Worm (Caenorhabditis elegans): ENCODE data around the gene srx-133.

Gene srx-133

DNA sequence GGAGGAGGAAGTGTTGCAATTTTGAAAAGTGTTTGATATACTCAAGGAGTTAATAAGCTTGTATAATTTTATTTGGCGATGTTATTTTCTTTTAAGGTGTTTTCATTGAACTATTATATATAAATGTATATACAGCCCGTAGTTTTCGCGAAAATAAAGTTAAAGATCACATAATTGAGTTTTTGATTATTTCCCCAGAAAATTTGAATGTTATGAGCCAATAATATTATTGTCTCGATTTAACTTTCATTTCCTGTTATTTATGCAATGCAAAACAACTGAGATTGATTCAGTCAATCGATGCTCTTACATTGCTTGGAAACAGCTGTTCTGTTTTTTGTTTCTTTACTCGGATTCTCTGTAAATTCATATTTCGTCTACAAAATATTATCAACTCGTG lies at the start of gene srx-133:
Gene srx-133, plus strand, starts transcription at position 301 of the 400 bp plus-strand sequence.
- peak; percentile 48 for TF ChIP-seq aha-1 (tag)
- TF ChIP-seq daf-12 (tag; optimal IDR thresholded peaks at IDR 0.05): no peak

DNA sequence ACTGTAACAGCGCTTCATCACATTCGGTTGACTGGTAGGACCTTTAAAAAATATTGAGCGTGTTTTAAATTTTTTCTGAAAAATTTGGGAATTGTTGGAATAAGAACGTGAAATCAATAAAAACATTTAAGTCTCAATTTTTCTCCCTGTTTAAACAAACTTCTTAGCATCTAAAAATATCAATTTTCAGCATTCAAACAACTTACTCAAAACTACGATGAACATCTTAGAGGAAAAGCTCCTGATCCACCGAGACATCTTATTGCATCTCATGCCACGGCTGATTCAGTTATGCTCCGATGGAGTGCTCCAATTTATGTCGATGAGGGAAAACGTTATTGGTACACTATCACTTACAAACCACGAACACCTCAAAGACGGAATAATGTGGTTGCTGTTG lies 49.3 kb upstream of the srx-133 start:
- TF ChIP-seq unc-62 (GFP tag; optimal IDR thresholded peaks at IDR 0.05 in 1 of 2) (peak in 1 of 2 experiments; percentile 92), unc-62 (tag; optimal IDR thresholded peaks at IDR 0.05) (no peak), mes-2 (tag; optimal IDR thresholded peaks at IDR 0.05; ENCODE audit: poor library complexity, severe bottlenecking) (no peak)

DNA sequence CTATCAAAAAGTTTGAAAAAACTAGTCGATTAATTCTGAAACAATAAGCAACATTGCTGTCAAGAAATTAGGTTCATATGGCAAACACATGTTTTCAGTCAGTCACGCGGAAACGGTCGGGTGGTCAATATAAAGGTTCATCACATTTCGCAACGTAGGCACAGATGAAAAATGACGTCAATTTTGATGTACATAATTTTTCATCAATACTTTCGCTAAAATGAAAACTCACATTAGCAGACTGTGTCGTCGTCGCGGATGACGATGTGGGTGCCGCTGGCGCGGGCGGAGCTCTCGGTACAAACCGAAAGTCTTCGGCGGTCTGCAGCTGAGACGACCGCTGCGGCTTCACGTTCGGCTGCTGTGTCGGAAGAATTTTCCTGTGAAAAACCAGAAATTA lies 44.6 kb upstream of the srx-133 start, which contains the start of gene swan-2:
Gene swan-2, minus strand, starts transcription at position 380 of the 400 bp plus-strand sequence.
- TF ChIP-seq unc-62 (GFP tag; optimal IDR thresholded peaks at IDR 0.05 in 1 of 2) (peak in 1 of 2 experiments; percentile 82), unc-62 (tag; optimal IDR thresholded peaks at IDR 0.05) (no peak), set-16 (GFP tag; IDR thresholded peaks at IDR 0.05) (peak; percentile 77), hlh-30 (tag; optimal IDR thresholded peaks at IDR 0.05; ENCODE audit: insufficient read depth) (peak; percentile 36), lin-38 (GFP tag; IDR thresholded peaks at IDR 0.05) (no peak)

DNA sequence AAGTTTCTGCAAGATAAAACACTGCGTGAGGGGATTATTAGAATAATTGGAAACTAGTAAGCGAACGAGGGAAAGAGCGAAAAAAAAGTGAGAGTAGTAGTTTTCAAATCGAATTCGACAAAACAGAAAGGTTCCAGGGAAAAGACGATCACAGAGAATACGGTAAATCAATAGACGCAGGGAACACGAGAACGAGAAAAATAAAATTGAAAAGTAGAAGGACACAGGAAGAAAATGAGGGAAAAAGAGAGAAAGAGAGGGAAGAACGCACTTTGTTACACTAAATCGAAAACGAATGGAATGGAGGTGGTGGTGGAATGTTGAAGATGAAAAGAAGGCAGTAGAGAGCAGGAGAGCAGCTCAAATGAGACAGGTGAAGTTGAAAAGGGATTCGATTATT lies 41.2 kb upstream of the srx-133 start, which contains the start of gene swan-1:
Gene swan-1, minus strand, starts transcription at position 6 of the 400 bp plus-strand sequence.
- TF ChIP-seq lsy-2 (tag; optimal IDR thresholded peaks at IDR 0.05) (peak in 1 of 2 experiments; percentile 9), hlh-11 (tag; optimal IDR thresholded peaks at IDR 0.05) (peak; percentile 1), ceh-28 (tag; optimal IDR thresholded peaks at IDR 0.05) (no peak), daf-16 (GFP tag; optimal IDR thresholded peaks at IDR 0.05) (peak in 1 of 2 experiments; percentile 3), daf-16 (tag; optimal IDR thresholded peaks at IDR 0.05) (no peak)

DNA sequence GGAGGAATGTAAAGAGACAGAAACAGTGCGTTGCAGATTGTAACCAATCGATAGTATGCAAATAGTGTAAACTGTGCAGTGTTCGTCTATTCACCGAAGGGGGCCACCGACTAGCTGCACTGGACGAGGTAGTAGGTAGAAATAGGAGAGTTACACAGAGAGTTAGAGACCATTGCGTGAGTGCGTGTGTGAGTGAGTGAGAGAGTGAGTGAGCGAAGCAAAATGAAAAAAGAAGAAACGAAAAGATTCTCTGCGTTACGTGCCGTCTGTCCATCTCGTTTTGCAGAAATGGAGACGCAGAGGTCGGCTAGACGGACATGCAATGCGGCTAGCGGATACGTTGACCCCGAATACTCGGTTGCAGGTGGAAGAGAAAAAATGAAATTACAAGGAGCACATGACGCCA lies 40.0 kb upstream of the srx-133 start:
- TF ChIP-seq daf-12 (tag; optimal IDR thresholded peaks at IDR 0.05) (no peak), set-16 (GFP tag; IDR thresholded peaks at IDR 0.05) (peak; percentile 17; the same call in 1 of the 2 replicates), dpl-1 (GFP tag; optimal IDR thresholded peaks at IDR 0.05) (peak; percentile 19), tag-97 (GFP tag; IDR thresholded peaks at IDR 0.05) (no peak), ztf-11 (tag; optimal IDR thresholded peaks at IDR 0.05) (no peak), tra-1 (GFP tag; IDR thresholded peaks at IDR 0.05) (no peak), ZK546.5 (tag; optimal IDR thresholded peaks at IDR 0.05) (no peak), dmd-8 (GFP tag; IDR thresholded peaks at IDR 0.05) (no peak), aly-2 (tag; optimal IDR thresholded peaks at IDR 0.05) (no peak), hif-1 (tag; optimal IDR thresholded peaks at IDR 0.05) (peak in 1 of 2 experiments; percentile 91), zag-1 (tag; optimal IDR thresholded peaks at IDR 0.05) (no peak), nhr-25 (tag; optimal IDR thresholded peaks at IDR 0.05; ENCODE audit: borderline replicate concordance, insufficient read depth) (peak; percentile 28), nhr-41 (GFP tag; IDR thresholded peaks at IDR 0.05) (no peak), nhr-6 (tag; optimal IDR thresholded peaks at IDR 0.05) (peak; percentile 92), gei-8 (GFP tag; optimal IDR thresholded peaks at IDR 0.05) (no peak), vab-7 (GFP tag; IDR thresholded peaks at IDR 0.05) (0 out of 2 replicates have a peak, but pooled peaks have one; percentile 6), dve-1 (tag; optimal IDR thresholded peaks at IDR 0.05; ENCODE audit: insufficient read depth) (no peak), hlh-30 (tag; optimal IDR thresholded peaks at IDR 0.05; ENCODE audit: insufficient read depth) (peak; percentile 49), pha-4 (GFP tag; IDR thresholded peaks at IDR 0.05) (no peak), pha-4 (tag; optimal IDR thresholded peaks at IDR 0.05) (peak; percentile 28), lir-3 (tag; optimal IDR thresholded peaks at IDR 0.05) (no peak), hmg-1.1 (GFP tag; IDR thresholded peaks at IDR 0.05) (peak; percentile 74), cey-2 (tag; optimal IDR thresholded peaks at IDR 0.05; ENCODE audit: borderline replicate concordance, insufficient read depth) (no peak), aha-1 (tag) (peak; percentile 84), nhr-11 (tag; optimal IDR thresholded peaks at IDR 0.05) (peak; percentile 79), php-3 (GFP tag; IDR thresholded peaks at IDR 0.05) (no peak), R02D3.7 (tag; optimal IDR thresholded peaks at IDR 0.05) (no peak), madf-5 (GFP tag; IDR thresholded peaks at IDR 0.05) (no peak), mep-1 (tag; optimal IDR thresholded peaks at IDR 0.05) (no peak), mxl-3 (GFP tag; optimal IDR thresholded peaks at IDR 0.05) (peak; percentile 74), unc-62 (GFP tag; optimal IDR thresholded peaks at IDR 0.05 in 1 of 2) (peak in 1 of 2 experiments; percentile 94), unc-62 (tag; optimal IDR thresholded peaks at IDR 0.05) (no peak), T20F7.1 (GFP tag; optimal IDR thresholded peaks at IDR 0.05) (peak; percentile 2), lim-7 (GFP tag; IDR thresholded peaks at IDR 0.05) (no peak; the same call in 1 of the 2 replicates), nhr-102 (tag; optimal IDR thresholded peaks at IDR 0.05) (no peak)
